Worm (Caenorhabditis elegans): Measurements from ENCODE around the gene nhr-140.

The nhr-140 gene

ce11 chrV:6969950-6970532 is 19.4 kb downstream of the nhr-140 start, which contains the start of gene ptr-15:
TSS of gene ptr-15 (minus strand) at chrV:6970000.
- TF ChIP-seq unc-55 (GFP tag; optimal IDR thresholded peaks at IDR 0.05) (peak; percentile 30), pros-1 (tag; optimal IDR thresholded peaks at IDR 0.05) (peak; percentile 57), unc-3 (GFP tag; conservative IDR thresholded peaks at IDR 0.05) (no peak), unc-3 (tag; optimal IDR thresholded peaks at IDR 0.05) (no peak), ttx-3 (tag; optimal IDR thresholded peaks at IDR 0.05) (no peak), ceh-31 (tag; optimal IDR thresholded peaks at IDR 0.05) (no peak), nfya-1 (tag; optimal IDR thresholded peaks at IDR 0.05) (peak; percentile 11)

- no peak for TF ChIP-seq nfya-1 (tag; optimal IDR thresholded peaks at IDR 0.05)
- no peak for TF ChIP-seq unc-86 (tag; optimal IDR thresholded peaks at IDR 0.05)
- TF ChIP-seq ttx-3 (tag; optimal IDR thresholded peaks at IDR 0.05) = no peak
- no peak for TF ChIP-seq unc-42 (tag; optimal IDR thresholded peaks at IDR 0.05)
- TF ChIP-seq nhr-232 (tag; optimal IDR thresholded peaks at IDR 0.05) = no peak
- TF ChIP-seq fax-1 (tag; optimal IDR thresholded peaks at IDR 0.05) = no peak
- TF ChIP-seq pat-9 (tag; optimal IDR thresholded peaks at IDR 0.05) = no peak
- no peak for TF ChIP-seq eyg-1 (tag; optimal IDR thresholded peaks at IDR 0.05)
- TF ChIP-seq zip-5 (tag; optimal IDR thresholded peaks at IDR 0.05) = no peak
- TF ChIP-seq Y22D7AL.16 (tag; optimal IDR thresholded peaks at IDR 0.05) = no peak
- no peak for TF ChIP-seq ztf-16 (tag; optimal IDR thresholded peaks at IDR 0.05)
- TF ChIP-seq tbx-2 (tag; optimal IDR thresholded peaks at IDR 0.05) = no peak
- TF ChIP-seq C38D4.7 (GFP tag; optimal IDR thresholded peaks at IDR 0.05) = no peak
- TF ChIP-seq fkh-6 (tag; optimal IDR thresholded peaks at IDR 0.05) = no peak
- TF ChIP-seq ceh-18 (tag; optimal IDR thresholded peaks at IDR 0.05) = no peak
- TF ChIP-seq F13H6.1 (tag; optimal IDR thresholded peaks at IDR 0.05) = no peak
- no peak for TF ChIP-seq hlh-30 (tag; optimal IDR thresholded peaks at IDR 0.05; ENCODE audit: insufficient read depth)
Measured at ce11 chrV:6956237-6956636, 33.2 kb downstream of the nhr-140 start, which contains the start of gene mec-1. TSS of gene mec-1 (plus strand) at chrV:6956537.

ce11 chrV:6953797-6954196 is 35.7 kb downstream of the nhr-140 start, which contains the start of gene srg-31:
TSS of gene srg-31 (minus strand) at chrV:6953897.
- no peak for TF ChIP-seq ceh-6 (GFP tag; optimal IDR thresholded peaks at IDR 0.05)
- TF ChIP-seq rnt-1 (tag; optimal IDR thresholded peaks at IDR 0.05) = no peak
- no peak for TF ChIP-seq ref-2 (tag; optimal IDR thresholded peaks at IDR 0.05)
- TF ChIP-seq eyg-1 (tag; optimal IDR thresholded peaks at IDR 0.05) = no peak
- TF ChIP-seq ceh-30 (tag; optimal IDR thresholded peaks at IDR 0.05) = no peak
- TF ChIP-seq K09A11.1 (tag; optimal IDR thresholded peaks at IDR 0.05; ENCODE audit: insufficient read depth) = no peak
- TF ChIP-seq C38D4.7 (GFP tag; optimal IDR thresholded peaks at IDR 0.05) = no peak
- TF ChIP-seq pax-1 (tag; optimal IDR thresholded peaks at IDR 0.05) = no peak
- TF ChIP-seq T23F11.4 (GFP tag; optimal IDR thresholded peaks at IDR 0.05) = no peak
- TF ChIP-seq tbx-2 (tag; optimal IDR thresholded peaks at IDR 0.05) = no peak
- TF ChIP-seq C08G9.2 (tag; optimal IDR thresholded peaks at IDR 0.05) = no peak
- TF ChIP-seq pat-9 (tag; optimal IDR thresholded peaks at IDR 0.05) = no peak
- no peak for TF ChIP-seq odd-2 (tag; optimal IDR thresholded peaks at IDR 0.05)
- TF ChIP-seq mec-3 (tag; optimal IDR thresholded peaks at IDR 0.05; ENCODE audit: borderline replicate concordance) = no peak
- TF ChIP-seq fax-1 (tag; optimal IDR thresholded peaks at IDR 0.05) = no peak
- no peak for TF ChIP-seq nhr-11 (tag; optimal IDR thresholded peaks at IDR 0.05)
- TF ChIP-seq sdc-2 (tag; optimal IDR thresholded peaks at IDR 0.05) = no peak

ce11 chrV:6951306-6951705 is 38.2 kb downstream of the nhr-140 start, which contains the start of gene T07H8.11:
TSS of gene T07H8.11 (minus strand) at chrV:6951406.
- TF ChIP-seq ceh-2 (tag; optimal IDR thresholded peaks at IDR 0.05) = no peak
- no peak for TF ChIP-seq ceh-30 (tag; optimal IDR thresholded peaks at IDR 0.05)
- TF ChIP-seq fkh-6 (tag; optimal IDR thresholded peaks at IDR 0.05) = no peak
- no peak for TF ChIP-seq madf-2 (tag; optimal IDR thresholded peaks at IDR 0.05)
